Worm (Caenorhabditis elegans) whole organism, L1 larva: ENCODE data around the gene ceh-16.

Experiments
- C04F5.9 ChIP-seq: sonication (generic microtip); optimal IDR thresholded peaks from 2 replicates; lab custom pipeline; 2016; ENCODE audit warnings: missing genetic modification characterization, missing compliant biosample characterization
- C16A3.4 ChIP-seq: fragments of 150-350 bp; optimal IDR thresholded peaks from 2 replicates; lab custom pipeline; 2014; ENCODE audit warnings: missing biosample characterization, missing genetic modification characterization
- ama-1 ChIP-seq: fragments of 150-350 bp; optimal IDR thresholded peaks from 2 replicates; lab custom pipeline; 2014
- ceh-63 ChIP-seq: fragments of 200-800 bp; sonication (Bioruptor generic); optimal IDR thresholded peaks from 2 replicates; lab custom pipeline; 2018; ENCODE audit warnings: mild to moderate bottlenecking, missing genetic modification characterization, missing compliant biosample characterization
- ceh-88 ChIP-seq: fragments of 200-800 bp; sonication (Bioruptor generic); IDR thresholded peaks from 2 replicates; pipeline ENCODE4 v1.3.6; 2022; ENCODE audit warnings: missing genetic modification characterization, missing compliant biosample characterization
- dsc-1 ChIP-seq: sonication (generic microtip); optimal IDR thresholded peaks from 2 replicates; lab custom pipeline; 2016; ENCODE audit warnings: mild to moderate bottlenecking, missing genetic modification characterization, missing compliant biosample characterization
- efl-1 ChIP-seq, 4 experiments: fragments of 150-350 bp; optimal IDR thresholded peaks in 3 of 4; peaks in 1 of 4; 1 replicate in 1 of 4; 2 replicates in 3 of 4; lab custom pipeline; 2014; ENCODE audit warnings: missing biosample characterization in 2 of 4, missing genetic modification characterization in 2 of 4, missing genetic modification reagents in 2 of 4
- efl-3 ChIP-seq: fragments of 200-800 bp; sonication (Bioruptor generic); optimal IDR thresholded peaks from 2 replicates; lab custom pipeline; 2018; ENCODE audit warnings: mild to moderate bottlenecking, missing genetic modification characterization, missing compliant biosample characterization
- egl-13 ChIP-seq: sonication (generic microtip); optimal IDR thresholded peaks from 2 replicates; lab custom pipeline; 2016; ENCODE audit warnings: missing genotype, missing genetic modification reagents, missing genetic modification characterization, missing compliant biosample characterization
- egl-27 ChIP-seq, 2 experiments: fragments of 150-350 bp in 1 of 2; sonication (generic microtip); optimal IDR thresholded peaks; 3 replicates each; lab custom pipeline; 2017 to 2018; ENCODE audit warnings: missing biosample characterization in 2 of 2, missing genetic modification characterization in 2 of 2, missing genetic modification reagents in 2 of 2
- elt-2 ChIP-seq: sonication (generic microtip); optimal IDR thresholded peaks from 2 replicates; lab custom pipeline; 2016; ENCODE audit warnings: missing genetic modification characterization, mild to moderate bottlenecking, inconsistent platforms, missing compliant biosample characterization, missing genetic modification reagents
- elt-3 ChIP-seq, 6 experiments: fragments of 150-350 bp in 1 of 6; sonication (generic microtip); optimal IDR thresholded peaks; 2 replicates each; lab custom pipeline; 2017 to 2018; ENCODE audit warnings: missing biosample characterization in 6 of 6, missing genetic modification characterization in 6 of 6, inconsistent platforms in 1 of 6
- fkh-10 ChIP-seq: sonication (generic microtip); optimal IDR thresholded peaks from 2 replicates; lab custom pipeline; 2017; ENCODE audit warnings: missing biosample characterization, missing genetic modification reagents, missing genetic modification characterization
- grh-1 ChIP-seq: fragments of 200-800 bp; sonication (Bioruptor generic); IDR thresholded peaks from 2 replicates; pipeline ENCODE4 v1.3.6; 2022; ENCODE audit warnings: missing genetic modification reagents, missing genetic modification characterization, missing compliant biosample characterization
- hlh-17 ChIP-seq: fragments of 200-800 bp; sonication (Bioruptor generic); optimal IDR thresholded peaks from 2 replicates; lab custom pipeline; 2018; ENCODE audit warnings: missing genetic modification characterization, mild to moderate bottlenecking, missing compliant biosample characterization, moderate library complexity, borderline replicate concordance
- irx-1 ChIP-seq: sonication (generic microtip); optimal IDR thresholded peaks from 2 replicates; lab custom pipeline; 2016; ENCODE audit warnings: missing genetic modification characterization, missing compliant biosample characterization
- jun-1 ChIP-seq: fragments of 150-350 bp; optimal IDR thresholded peaks from 2 replicates; lab custom pipeline; 2014; ENCODE audit warnings: missing biosample characterization, missing genetic modification reagents, missing genetic modification characterization
- lin-13 ChIP-seq: fragments of 150-350 bp; optimal IDR thresholded peaks from 2 replicates; lab custom pipeline; 2014; ENCODE audit warnings: missing biosample characterization, missing genetic modification reagents, missing genetic modification characterization
- lin-15B ChIP-seq: fragments of 150-350 bp; sonication (generic microtip); optimal IDR thresholded peaks from 3 replicates; lab custom pipeline; 2014; ENCODE audit warnings: missing biosample characterization, missing genetic modification characterization
- lin-35 ChIP-seq, 2 experiments: fragments of 150-350 bp; optimal IDR thresholded peaks; 2 replicates each; lab custom pipeline; 2014; ENCODE audit warnings: missing biosample characterization in 2 of 2, missing genetic modification characterization in 2 of 2, missing genetic modification reagents in 2 of 2
- lir-3 ChIP-seq: sonication (generic microtip); optimal IDR thresholded peaks from 2 replicates; lab custom pipeline; 2016; ENCODE audit warnings: mild to moderate bottlenecking, missing genetic modification characterization, moderate library complexity, missing compliant biosample characterization; ENCODE audit not compliant: poor library complexity
- mef-2 ChIP-seq: fragments of 150-350 bp; optimal IDR thresholded peaks from 2 replicates; lab custom pipeline; 2014; ENCODE audit warnings: missing biosample characterization, missing genetic modification characterization
- nhr-11 ChIP-seq: fragments of 150-350 bp; optimal IDR thresholded peaks from 2 replicates; lab custom pipeline; 2014; ENCODE audit warnings: missing biosample characterization, missing genetic modification characterization
- nhr-19 ChIP-seq: fragments of 200-800 bp; sonication (Bioruptor generic); conservative IDR thresholded peaks from 2 replicates; pipeline ENCODE4 v1.3.6; 2022; ENCODE audit warnings: missing genetic modification characterization, missing compliant biosample characterization
- nhr-20 ChIP-seq: sonication (generic microtip); optimal IDR thresholded peaks from 2 replicates; lab custom pipeline; 2016; ENCODE audit warnings: mild to moderate bottlenecking, missing genetic modification characterization, missing compliant biosample characterization
- nhr-237 ChIP-seq: fragments of 150-350 bp; optimal IDR thresholded peaks from 2 replicates; lab custom pipeline; 2014; ENCODE audit warnings: missing biosample characterization, missing genetic modification characterization
- nhr-76 ChIP-seq: sonication (generic microtip); optimal IDR thresholded peaks from 2 replicates; lab custom pipeline; 2017; ENCODE audit warnings: missing biosample characterization, missing genetic modification characterization
- nhr-84 ChIP-seq: sonication (generic microtip); optimal IDR thresholded peaks from 2 replicates; lab custom pipeline; 2017; ENCODE audit warnings: missing biosample characterization, missing genetic modification characterization
- nhr-85 ChIP-seq: sonication (generic microtip); peaks from one replicate; lab custom pipeline; 2016; ENCODE audit warnings: missing genetic modification characterization, inconsistent platforms, missing compliant biosample characterization
- nhr-90 ChIP-seq: sonication (generic microtip); optimal IDR thresholded peaks from 2 replicates; lab custom pipeline; 2016; ENCODE audit warnings: mild to moderate bottlenecking, missing genetic modification characterization, missing compliant biosample characterization; ENCODE audit not compliant: poor library complexity
- pax-3 ChIP-seq: fragments of 200-800 bp; sonication (Bioruptor generic); optimal IDR thresholded peaks from 2 replicates; lab custom pipeline; 2018; ENCODE audit warnings: mild to moderate bottlenecking, missing genetic modification characterization, moderate library complexity, missing compliant biosample characterization
- snpc-4 ChIP-seq: fragments of 150-350 bp; optimal IDR thresholded peaks from 2 replicates; lab custom pipeline; 2014; ENCODE audit warnings: missing biosample characterization, missing genetic modification characterization
- snu-23 ChIP-seq: sonication (generic microtip); optimal IDR thresholded peaks from 2 replicates; lab custom pipeline; 2016; ENCODE audit warnings: missing genetic modification characterization, missing compliant biosample characterization
- sptf-1 ChIP-seq: fragments of 150-350 bp; optimal IDR thresholded peaks from 2 replicates; lab custom pipeline; 2014; ENCODE audit warnings: missing biosample characterization, missing genetic modification characterization
- sup-37 ChIP-seq: fragments of 200-800 bp; sonication (Bioruptor generic); optimal IDR thresholded peaks from 2 replicates; lab custom pipeline; 2018; ENCODE audit warnings: mild to moderate bottlenecking, missing genetic modification characterization, missing compliant biosample characterization
- swsn-7 ChIP-seq: sonication (generic microtip); optimal IDR thresholded peaks from 2 replicates; lab custom pipeline; 2016; ENCODE audit warnings: missing genetic modification characterization, missing compliant biosample characterization
- tbx-2 ChIP-seq: sonication (generic microtip); optimal IDR thresholded peaks from 2 replicates; lab custom pipeline; 2016; ENCODE audit warnings: missing genetic modification characterization, missing compliant biosample characterization
- unc-30 ChIP-seq: sonication (generic microtip); optimal IDR thresholded peaks from 2 replicates; lab custom pipeline; 2017; ENCODE audit warnings: missing biosample characterization, missing genetic modification characterization
- unc-98 ChIP-seq: fragments of 200-800 bp; sonication (Bioruptor generic); IDR thresholded peaks from 2 replicates; pipeline ENCODE4 v1.3.6; 2022; ENCODE audit warnings: missing genetic modification characterization, missing compliant biosample characterization
- vab-15 ChIP-seq: sonication (generic microtip); optimal IDR thresholded peaks from 2 replicates; lab custom pipeline; 2017; ENCODE audit warnings: missing genotype, mild to moderate bottlenecking, missing genetic modification characterization, missing compliant biosample characterization
- xbp-1 ChIP-seq: sonication (generic microtip); optimal IDR thresholded peaks from 2 replicates; lab custom pipeline; 2016; ENCODE audit warnings: missing genetic modification characterization, missing compliant biosample characterization
- ztf-11 ChIP-seq, 2 experiments: sonication (generic microtip); optimal IDR thresholded peaks; 2 replicates each; lab custom pipeline; 2016 to 2017; ENCODE audit warnings: missing genetic modification characterization in 2 of 2, missing biosample characterization in 1 of 2, missing compliant biosample characterization in 1 of 2

ceh-16 gene

ce11 chrIII:8650235-8650817, 27.8 kb downstream of the ceh-16 start, which contains the start of gene flp-23 (continued):
- TF ChIP-seq C16A3.4 (tag; lab: Kevin White, UChicago) (peak; percentile 12), ztf-11 (tag; optimal IDR thresholded peaks at IDR 0.05; lab: Kevin White, UChicago) (no peak), nhr-84 (tag; lab: Kevin White, UChicago) (no peak), lin-13 (peak; percentile 1), egl-27 (tag; optimal IDR thresholded peaks at IDR 0.05; lab: Kevin White, UChicago) (no peak), sup-37 (no peak), snu-23 (GFP tag; lab: Kevin White, UChicago) (peak; percentile 62), dsc-1 (tag; lab: Kevin White, UChicago) (peak; percentile 12), snpc-4 (tag; lab: Kevin White, UChicago) (no peak), efl-3 (no peak), mef-2 (tag; lab: Kevin White, UChicago) (no peak), hlh-17 (GFP tag; lab: Kevin White, UChicago) (no peak), nhr-11 (tag; lab: Kevin White, UChicago) (no peak), efl-1 (optimal IDR thresholded peaks at IDR 0.05; lab: Kevin White, UChicago) (peak; percentile 19 to 34), efl-1 (GFP tag; optimal IDR thresholded peaks at IDR 0.05 in 1 of 2; lab: Kevin White, UChicago) (peak in 1 of 2 experiments; percentile 33), C04F5.9 (tag; lab: Kevin White, UChicago) (no peak), pax-3 (no peak), irx-1 (tag; lab: Kevin White, UChicago) (no peak), fkh-10 (no peak), ceh-63 (no peak), swsn-7 (tag; lab: Kevin White, UChicago) (peak; percentile 48), elt-3 (tag; optimal IDR thresholded peaks at IDR 0.05; lab: Kevin White, UChicago) (no peak), elt-2 (tag; lab: Kevin White, UChicago) (no peak), jun-1 (tag; lab: Kevin White, UChicago) (no peak), xbp-1 (peak; percentile 34), unc-98 (GFP tag; lab: Robert Waterston, UW) (no peak), nhr-76 (no peak), lir-3 (tag; lab: Kevin White, UChicago) (peak; percentile 17), nhr-90 (tag; lab: Kevin White, UChicago) (peak; percentile 22), lin-15B (no peak), sptf-1 (tag; lab: Kevin White, UChicago) (no peak)

DNA sequence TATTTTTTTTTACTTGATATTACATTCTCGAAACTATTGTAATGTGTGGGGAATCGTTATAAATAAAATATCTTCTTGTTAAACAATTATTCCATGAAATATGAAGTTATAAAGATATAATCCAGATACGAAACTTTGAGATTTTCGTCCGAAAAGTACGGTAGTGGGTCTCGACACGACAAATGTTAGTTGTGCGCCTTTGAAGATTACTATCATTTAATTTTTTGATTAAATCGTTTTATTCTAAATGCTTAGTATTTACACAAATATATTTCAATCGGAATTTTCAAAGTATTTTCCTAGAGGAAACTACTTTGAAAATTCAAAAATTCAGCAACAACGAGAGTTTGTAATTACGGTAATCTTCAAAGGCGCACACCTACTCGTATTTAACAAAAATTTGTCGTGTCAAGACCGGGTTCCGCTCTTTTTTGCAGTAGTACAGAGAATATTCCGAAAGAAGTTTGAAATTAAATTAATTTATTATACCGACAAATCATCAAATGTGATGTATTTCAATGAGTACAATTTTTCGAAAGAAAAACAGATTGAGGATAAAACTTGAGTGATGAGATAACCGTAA, 29.7 kb downstream of the ceh-16 start:
- TF ChIP-seq ceh-88 (GFP tag; lab: Robert Waterston, UW) = 0 out of 2 replicates have a peak, but pooled peaks have one; percentile 31
- peak; percentile 0 for TF ChIP-seq nhr-20 (tag; lab: Kevin White, UChicago)
- TF ChIP-seq nhr-85 (tag; lab: Kevin White, UChicago) = peak; percentile 19
- no peak for TF ChIP-seq egl-13 (tag; lab: Kevin White, UChicago)
- no peak for TF ChIP-seq dsc-1 (tag; lab: Kevin White, UChicago)
- no peak for TF ChIP-seq unc-30 (tag; lab: Kevin White, UChicago)
- no peak for TF ChIP-seq nhr-84 (tag; lab: Kevin White, UChicago)
- TF ChIP-seq vab-15 (tag; lab: Kevin White, UChicago) = no peak
- TF ChIP-seq C16A3.4 (tag; lab: Kevin White, UChicago) = no peak
- TF ChIP-seq nhr-90 (tag; lab: Kevin White, UChicago) = peak; percentile 47
- TF ChIP-seq tbx-2 (tag; lab: Kevin White, UChicago) = peak; percentile 13
- TF ChIP-seq efl-1 (optimal IDR thresholded peaks at IDR 0.05; lab: Kevin White, UChicago) = no peak
- TF ChIP-seq efl-1 (GFP tag; optimal IDR thresholded peaks at IDR 0.05 in 1 of 2; lab: Kevin White, UChicago) = no peak
- TF ChIP-seq lin-13 = no peak
- no peak for TF ChIP-seq lin-35 (GFP tag; optimal IDR thresholded peaks at IDR 0.05; lab: Kevin White, UChicago)
- peak; percentile 88 for TF ChIP-seq ama-1 (lab: Kevin White, UChicago)
- TF ChIP-seq grh-1 (GFP tag; lab: Robert Waterston, UW) = no peak
- no peak for TF ChIP-seq lin-15B
- no peak for TF ChIP-seq unc-98 (GFP tag; lab: Robert Waterston, UW)
- no peak for TF ChIP-seq efl-3
- TF ChIP-seq irx-1 (tag; lab: Kevin White, UChicago) = no peak
- peak; percentile 3 for TF ChIP-seq elt-2 (tag; lab: Kevin White, UChicago)
- no peak for TF ChIP-seq nhr-237
- TF ChIP-seq nhr-19 = peak; percentile 14; the same call in 1 of the 2 replicates
